Fruit fly (Drosophila melanogaster): ENCODE measurements around the gene CG10283.

CG10283 gene

DNA sequence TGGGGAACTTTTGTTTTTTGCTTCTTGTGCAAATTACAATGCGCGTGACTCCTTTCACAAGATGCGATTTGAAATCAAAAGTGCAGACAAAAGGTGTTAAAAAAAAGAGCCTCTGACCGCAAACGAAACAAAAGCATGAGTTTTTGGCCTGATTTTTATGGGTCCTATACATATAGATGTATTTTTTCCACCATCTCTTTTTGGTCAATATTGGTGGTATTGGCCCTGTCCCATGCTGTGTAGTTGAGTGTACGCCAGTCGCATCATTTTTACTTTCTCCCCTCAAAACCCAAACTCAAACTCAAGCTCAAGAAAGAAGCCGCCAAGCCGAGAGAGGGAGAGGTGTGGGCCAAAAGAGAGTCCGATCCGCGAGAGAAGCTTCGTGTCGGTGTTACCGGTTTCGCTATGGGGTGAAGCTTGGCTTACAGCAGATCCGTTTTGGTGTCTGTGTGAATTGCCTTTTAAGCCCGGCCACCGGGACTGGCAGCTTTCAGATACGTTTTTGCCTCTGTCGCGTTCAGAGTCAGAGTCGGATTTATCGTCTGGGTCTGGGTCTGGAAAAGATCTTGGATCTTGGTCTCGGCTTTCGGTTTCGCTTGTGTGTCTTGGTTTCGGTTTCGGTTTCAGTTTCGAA, 32.8 kb upstream of the CG10283 start, which contains the start of gene CG10211:
Gene CG10211, plus strand, starts transcription at position 486 of the 634 bp plus-strand sequence.
- TF ChIP-seq Mnt (GFP tag; optimal IDR thresholded peaks at IDR 0.05) = no peak
- TF ChIP-seq CG1620 (GFP tag; optimal IDR thresholded peaks at IDR 0.05) = no peak
- no peak for TF ChIP-seq cic (GFP tag; optimal IDR thresholded peaks at IDR 0.05)
- TF ChIP-seq pad (GFP tag; optimal IDR thresholded peaks at IDR 0.05) = no peak
- no peak for TF ChIP-seq CG33017 (tag; optimal IDR thresholded peaks at IDR 0.05)
- no peak for TF ChIP-seq ovo (GFP tag; optimal IDR thresholded peaks at IDR 0.05)
- no peak for TF ChIP-seq CG11617 (GFP tag; optimal IDR thresholded peaks at IDR 0.05)
- no peak for TF ChIP-seq Crg-1 (GFP tag; optimal IDR thresholded peaks at IDR 0.05)
- TF ChIP-seq Clk (GFP tag; optimal IDR thresholded peaks at IDR 0.05) = no peak
- TF ChIP-seq toe (GFP tag; optimal IDR thresholded peaks at IDR 0.05) = no peak
- no peak for TF ChIP-seq cnc (optimal IDR thresholded peaks at IDR 0.05)

- TF ChIP-seq kay (GFP tag; ENCODE audit: borderline replicate concordance) (no peak), CG33017 (tag; optimal IDR thresholded peaks at IDR 0.05) (no peak), CG11617 (GFP tag; optimal IDR thresholded peaks at IDR 0.05) (no peak), CG14711 (tag; optimal IDR thresholded peaks at IDR 0.05) (no peak), Crg-1 (GFP tag; optimal IDR thresholded peaks at IDR 0.05) (no peak), Mnt (GFP tag; optimal IDR thresholded peaks at IDR 0.05) (no peak), CG7045 (GFP tag; optimal IDR thresholded peaks at IDR 0.05) (no peak), CG5204 (GFP tag; optimal IDR thresholded peaks at IDR 0.05) (no peak), Hr96 (GFP tag; optimal IDR thresholded peaks at IDR 0.05) (no peak), CG1620 (GFP tag; optimal IDR thresholded peaks at IDR 0.05) (no peak), ovo (GFP tag; optimal IDR thresholded peaks at IDR 0.05) (no peak), cic (GFP tag; optimal IDR thresholded peaks at IDR 0.05) (no peak), toe (GFP tag; optimal IDR thresholded peaks at IDR 0.05) (no peak), CG12768 (GFP tag; optimal IDR thresholded peaks at IDR 0.05) (no peak), CG7101 (tag; optimal IDR thresholded peaks at IDR 0.05) (no peak)
These were observed 32.1 kb upstream of the CG10283 start for dm6 chr2L:18516367-18516766.

- no peak for TF ChIP-seq pad (GFP tag; optimal IDR thresholded peaks at IDR 0.05)
- no peak for TF ChIP-seq CG12768 (GFP tag; optimal IDR thresholded peaks at IDR 0.05)
- no peak for TF ChIP-seq ovo (GFP tag; optimal IDR thresholded peaks at IDR 0.05)
- TF ChIP-seq CG33017 (tag; optimal IDR thresholded peaks at IDR 0.05) = no peak
- no peak for TF ChIP-seq bab1 (GFP tag; optimal IDR thresholded peaks at IDR 0.05)
- no peak for TF ChIP-seq Crg-1 (GFP tag; optimal IDR thresholded peaks at IDR 0.05)
- TF ChIP-seq Mnt (GFP tag; optimal IDR thresholded peaks at IDR 0.05) = no peak
- TF ChIP-seq cnc (optimal IDR thresholded peaks at IDR 0.05) = no peak
- TF ChIP-seq CG11617 (GFP tag; optimal IDR thresholded peaks at IDR 0.05) = no peak
- no peak for TF ChIP-seq Hr96 (GFP tag; optimal IDR thresholded peaks at IDR 0.05)
- TF ChIP-seq tj (GFP tag; optimal IDR thresholded peaks at IDR 0.05) = no peak
- TF ChIP-seq CG5204 (GFP tag; optimal IDR thresholded peaks at IDR 0.05) = no peak
- no peak for TF ChIP-seq CG14711 (tag; optimal IDR thresholded peaks at IDR 0.05)
- no peak for TF ChIP-seq kay (GFP tag; ENCODE audit: borderline replicate concordance)
- TF ChIP-seq toe (GFP tag; optimal IDR thresholded peaks at IDR 0.05) = no peak
- TF ChIP-seq CG7045 (GFP tag; optimal IDR thresholded peaks at IDR 0.05) = no peak
- no peak for TF ChIP-seq CG1620 (GFP tag; optimal IDR thresholded peaks at IDR 0.05)
- TF ChIP-seq cic (GFP tag; optimal IDR thresholded peaks at IDR 0.05) = no peak
- no peak for TF ChIP-seq Clk (GFP tag; optimal IDR thresholded peaks at IDR 0.05)
These were observed 29.1 kb upstream of the CG10283 start for dm6 chr2L:18513402-18513801.

DNA sequence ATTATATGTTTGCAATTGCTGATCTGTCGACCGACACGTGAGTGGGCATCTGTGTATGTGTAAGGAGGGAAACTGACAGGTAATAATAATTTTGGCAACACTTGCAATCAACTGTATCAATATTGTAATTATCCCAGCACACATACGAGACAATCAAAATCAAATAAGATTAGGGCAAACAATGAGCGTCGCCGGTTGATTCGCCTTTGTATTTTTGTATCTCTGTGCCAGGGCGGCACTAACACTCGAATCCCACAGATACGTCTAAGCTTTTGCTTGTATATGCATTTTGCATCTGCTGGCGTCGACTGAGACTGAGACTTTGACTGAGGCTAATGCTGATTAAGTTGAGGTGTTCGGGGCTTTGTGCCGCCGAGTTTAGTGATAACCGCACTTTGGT, 24.9 kb upstream of the CG10283 start, which contains the start of gene Ugt301D1:
Gene Ugt301D1, plus strand, starts transcription at position 380 of the 400 bp plus-strand sequence.
- TF ChIP-seq cnc (optimal IDR thresholded peaks at IDR 0.05) (no peak), CG7101 (tag; optimal IDR thresholded peaks at IDR 0.05) (peak; percentile 26), bab1 (GFP tag; optimal IDR thresholded peaks at IDR 0.05) (no peak), Hr96 (GFP tag; optimal IDR thresholded peaks at IDR 0.05) (no peak), toe (GFP tag; optimal IDR thresholded peaks at IDR 0.05) (no peak), cic (GFP tag; optimal IDR thresholded peaks at IDR 0.05) (peak; percentile 68), CG1620 (GFP tag; optimal IDR thresholded peaks at IDR 0.05) (no peak), CG7045 (GFP tag; optimal IDR thresholded peaks at IDR 0.05) (peak; percentile 15), Crg-1 (GFP tag; optimal IDR thresholded peaks at IDR 0.05) (no peak), Mnt (GFP tag; optimal IDR thresholded peaks at IDR 0.05) (peak; percentile 43), Clk (GFP tag; optimal IDR thresholded peaks at IDR 0.05) (no peak), ovo (GFP tag; optimal IDR thresholded peaks at IDR 0.05) (no peak), CG11617 (GFP tag; optimal IDR thresholded peaks at IDR 0.05) (peak; percentile 38), CG5204 (GFP tag; optimal IDR thresholded peaks at IDR 0.05) (no peak), CG33017 (tag; optimal IDR thresholded peaks at IDR 0.05) (no peak), kay (GFP tag; ENCODE audit: borderline replicate concordance) (peak; percentile 86), pad (GFP tag; optimal IDR thresholded peaks at IDR 0.05) (peak; percentile 33), CG14711 (tag; optimal IDR thresholded peaks at IDR 0.05) (no peak), tj (GFP tag; optimal IDR thresholded peaks at IDR 0.05) (no peak), CG12768 (GFP tag; optimal IDR thresholded peaks at IDR 0.05) (peak; percentile 60)

- TF ChIP-seq CG14711 (tag; optimal IDR thresholded peaks at IDR 0.05) (no peak), Hr96 (GFP tag; optimal IDR thresholded peaks at IDR 0.05) (no peak)
These were observed 22.6 kb upstream of the CG10283 start for dm6 chr2L:18506923-18507322.

DNA sequence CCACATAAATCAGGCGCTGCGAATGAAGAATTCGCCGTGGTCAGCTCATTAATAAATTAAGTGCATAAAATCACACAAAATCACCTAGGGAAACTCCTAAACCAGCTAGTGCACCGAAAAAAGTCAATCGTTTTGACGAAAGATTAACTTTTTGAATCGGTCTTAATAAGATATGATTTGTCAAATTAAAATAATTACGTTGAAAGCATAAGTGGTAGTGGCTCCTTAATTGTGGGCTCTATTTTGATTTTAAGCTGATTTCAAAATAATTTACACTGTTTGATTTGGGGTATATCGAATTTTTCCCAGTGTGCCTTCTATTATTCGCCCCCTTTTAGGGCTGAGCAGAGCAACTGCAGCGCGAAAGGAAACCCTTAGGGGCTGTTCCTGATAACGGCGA, 21.2 kb upstream of the CG10283 start:
- TF ChIP-seq Crg-1 (GFP tag; optimal IDR thresholded peaks at IDR 0.05) (no peak), CG11617 (GFP tag; optimal IDR thresholded peaks at IDR 0.05) (no peak), cnc (optimal IDR thresholded peaks at IDR 0.05) (no peak), pad (GFP tag; optimal IDR thresholded peaks at IDR 0.05) (no peak), cic (GFP tag; optimal IDR thresholded peaks at IDR 0.05) (no peak), Mnt (GFP tag; optimal IDR thresholded peaks at IDR 0.05) (no peak), CG5204 (GFP tag; optimal IDR thresholded peaks at IDR 0.05) (no peak), ovo (GFP tag; optimal IDR thresholded peaks at IDR 0.05) (no peak), CG12768 (GFP tag; optimal IDR thresholded peaks at IDR 0.05) (no peak), kay (GFP tag; ENCODE audit: borderline replicate concordance) (no peak), CG14711 (tag; optimal IDR thresholded peaks at IDR 0.05) (no peak), bab1 (GFP tag; optimal IDR thresholded peaks at IDR 0.05) (no peak), CG7101 (tag; optimal IDR thresholded peaks at IDR 0.05) (no peak), CG33017 (tag; optimal IDR thresholded peaks at IDR 0.05) (no peak), CG1620 (GFP tag; optimal IDR thresholded peaks at IDR 0.05) (no peak), toe (GFP tag; optimal IDR thresholded peaks at IDR 0.05) (no peak), Clk (GFP tag; optimal IDR thresholded peaks at IDR 0.05) (no peak), CG7045 (GFP tag; optimal IDR thresholded peaks at IDR 0.05) (no peak)

All from whole organism, adult.